Worm (Caenorhabditis elegans) whole organism, mixed stage, embryonic: Measurements from ENCODE around the gene C05C10.7.

Source experiments
- bed-3 ChIP-seq: fragments of 200-800 bp; sonication (Bioruptor generic); optimal IDR thresholded peaks from 3 replicates; lab custom pipeline; 2018; ENCODE audit warnings: mild to moderate bottlenecking, missing genetic modification characterization, moderate library complexity, missing compliant biosample characterization
- blmp-1 ChIP-seq: fragments of 150-350 bp; optimal IDR thresholded peaks from 2 replicates; lab custom pipeline; 2014; ENCODE audit warnings: missing biosample characterization, missing genetic modification characterization
- elt-3 ChIP-seq: fragments of 150-350 bp; optimal IDR thresholded peaks from 2 replicates; lab custom pipeline; 2014; ENCODE audit warnings: missing biosample characterization, missing genetic modification characterization
- lin-13 ChIP-seq: fragments of 150-350 bp; optimal IDR thresholded peaks from 2 replicates; lab custom pipeline; 2014; ENCODE audit warnings: missing biosample characterization, missing genetic modification characterization
- mep-1 ChIP-seq: fragments of 150-350 bp; optimal IDR thresholded peaks from 2 replicates; lab custom pipeline; 2017; ENCODE audit warnings: missing biosample characterization, missing genetic modification reagents, missing genetic modification characterization, inconsistent platforms
- nhr-12 ChIP-seq: fragments of 150-350 bp; optimal IDR thresholded peaks from 2 replicates; lab custom pipeline; 2014; ENCODE audit warnings: missing biosample characterization, missing genetic modification characterization
- pha-4 ChIP-seq: fragments of 150-350 bp; optimal IDR thresholded peaks from 2 replicates; lab custom pipeline; 2018; ENCODE audit warnings: missing biosample characterization, missing genetic modification reagents, missing genetic modification characterization
- snpc-4 ChIP-seq: fragments of 150-350 bp; optimal IDR thresholded peaks from 2 replicates; lab custom pipeline; 2014; ENCODE audit warnings: missing biosample characterization, missing genetic modification characterization
- unc-62 ChIP-seq: fragments of 150-350 bp; optimal IDR thresholded peaks from 2 replicates; lab custom pipeline; 2014; ENCODE audit warnings: missing biosample characterization, missing genetic modification reagents, missing genetic modification characterization

ce11 chrII:9895173-9895572 is 43.6 kb downstream of the C05C10.7 start:
- TF ChIP-seq blmp-1 (tag; lab: Kevin White, UChicago) = no peak
- no peak for TF ChIP-seq snpc-4
- TF ChIP-seq pha-4 = no peak
- TF ChIP-seq mep-1 (tag; lab: Kevin White, UChicago) = no peak
- no peak for TF ChIP-seq elt-3 (tag; lab: Kevin White, UChicago)
- TF ChIP-seq lin-13 (tag; lab: Kevin White, UChicago) = no peak
- no peak for TF ChIP-seq bed-3
- no peak for TF ChIP-seq unc-62 (GFP tag; lab: Kevin White, UChicago)
- no peak for TF ChIP-seq nhr-12 (tag; lab: Kevin White, UChicago)
